Fruit fly (Drosophila melanogaster): Measurements from ENCODE around the gene Ugt35A1.

dm6 chr3R:11175777-11176176 is 3.3 kb upstream of the Ugt35A1 start:
- TF ChIP-seq CG9705 (GFP tag; optimal IDR thresholded peaks at IDR 0.05), result no peak
- TF ChIP-seq Dif (GFP tag; optimal IDR thresholded peaks at IDR 0.05; ENCODE audit: partially characterized antibody), result no peak
- TF ChIP-seq Myc (optimal IDR thresholded peaks at IDR 0.05), result no peak
- no peak for TF ChIP-seq Dfd (GFP tag; optimal IDR thresholded peaks at IDR 0.05)
